Fruit fly (Drosophila melanogaster): ENCODE results near the gene CG6712.

The CG6712 gene

dm6 chr2L:12103231-12104210 lies 7.2 kb upstream of the CG6712 start, which contains the start of the genes Patsas and ThrRS (continued):
- TF ChIP-seq CkIIα-i1 (GFP tag; IDR thresholded peaks at IDR 0.05) (no peak), h (optimal IDR thresholded peaks at IDR 0.05) (no peak), B-H2 (GFP tag; optimal IDR thresholded peaks at IDR 0.05) (peak; percentile 81), CG1832 (GFP tag; optimal IDR thresholded peaks at IDR 0.05) (no peak), Rfx (GFP tag; IDR thresholded peaks at IDR 0.05) (peak; percentile 87), grau (tag; optimal IDR thresholded peaks at IDR 0.05) (peak; percentile 87), Scr (GFP tag; IDR thresholded peaks at IDR 0.05; ENCODE audit: partially characterized antibody) (no peak), CG31441 (GFP tag; IDR thresholded peaks at IDR 0.05) (peak; percentile 90), Pdp1 (GFP tag; optimal IDR thresholded peaks at IDR 0.05) (peak; percentile 70 to 80), fru (optimal IDR thresholded peaks at IDR 0.05) (no peak), CG7556 (GFP tag; optimal IDR thresholded peaks at IDR 0.05) (peak; percentile 81), CG6791 (GFP tag; IDR thresholded peaks at IDR 0.05; ENCODE audit: partially characterized antibody) (no peak), Kr (GFP tag; optimal IDR thresholded peaks at IDR 0.05) (no peak), kay (GFP tag; optimal IDR thresholded peaks at IDR 0.05) (peak; percentile 69), Hsf (GFP tag; optimal IDR thresholded peaks at IDR 0.05) (peak; percentile 88), Fer3 (tag; optimal IDR thresholded peaks at IDR 0.05) (peak; percentile 87), Hand (GFP tag; optimal IDR thresholded peaks at IDR 0.05) (peak; percentile 71), abd-A (tag; optimal IDR thresholded peaks at IDR 0.05) (no peak), CG9932 (GFP tag; IDR thresholded peaks at IDR 0.05) (peak; percentile 89), pzg (GFP tag; optimal IDR thresholded peaks at IDR 0.05) (peak; percentile 54), CG6175 (GFP tag; IDR thresholded peaks at IDR 0.05) (no peak; the same call in 2 of the 3 replicates), hbn (GFP tag; IDR thresholded peaks at IDR 0.05; ENCODE audit: partially characterized antibody) (no peak), CG3281 (GFP tag; optimal IDR thresholded peaks at IDR 0.05) (peak; percentile 84), run (tag; optimal IDR thresholded peaks at IDR 0.05) (peak; percentile 18), BEAF-32 (GFP tag; optimal IDR thresholded peaks at IDR 0.05) (peak; percentile 38), Hr39 (optimal IDR thresholded peaks at IDR 0.05) (no peak), dmrt11E (tag; optimal IDR thresholded peaks at IDR 0.05) (peak; percentile 85), CG4707 (GFP tag; optimal IDR thresholded peaks at IDR 0.05) (no peak), CG10654 (GFP tag; optimal IDR thresholded peaks at IDR 0.05) (peak; percentile 82), gsb (GFP tag; IDR thresholded peaks at IDR 0.05) (peak; percentile 69), CG6272 (GFP tag; IDR thresholded peaks at IDR 0.05) (peak; percentile 85), CG9797 (GFP tag; optimal IDR thresholded peaks at IDR 0.05) (peak; percentile 70), Deaf1 (tag; optimal IDR thresholded peaks at IDR 0.05) (no peak), CG2116 (GFP tag; optimal IDR thresholded peaks at IDR 0.05) (peak; percentile 90), Bdp1 (GFP tag; optimal IDR thresholded peaks at IDR 0.05) (peak; percentile 59), nerfin-2 (GFP tag; IDR thresholded peaks at IDR 0.05; ENCODE audit: partially characterized antibody) (no peak), croc (GFP tag; conservative IDR thresholded peaks at IDR 0.05) (peak; percentile 78), mam (GFP tag; optimal IDR thresholded peaks at IDR 0.05) (peak; percentile 83), CG15479 (GFP tag; optimal IDR thresholded peaks at IDR 0.05) (no peak), CG30020 (tag; optimal IDR thresholded peaks at IDR 0.05) (peak; percentile 92), CG15514 (GFP tag; optimal IDR thresholded peaks at IDR 0.05) (peak; percentile 78), NC2α (GFP tag; optimal IDR thresholded peaks at IDR 0.05) (no peak), cg (GFP tag; optimal IDR thresholded peaks at IDR 0.05) (peak; percentile 69), CG8359 (GFP tag; optimal IDR thresholded peaks at IDR 0.05; ENCODE audit: borderline replicate concordance) (peak; percentile 14), hth (optimal IDR thresholded peaks at IDR 0.05) (no peak), fd64A (GFP tag; optimal IDR thresholded peaks at IDR 0.05) (no peak), CG12942 (GFP tag; optimal IDR thresholded peaks at IDR 0.05) (peak; percentile 86), CG32532 (GFP tag; IDR thresholded peaks at IDR 0.05) (peak; percentile 88), CG2712 (tag; optimal IDR thresholded peaks at IDR 0.05) (peak; percentile 89)

Data from whole organism, embryonic.